Worm (Caenorhabditis elegans) whole organism, young adult: Measurements from ENCODE around the gene ddl-2.

Experiments used
- B0035.1 ChIP-seq: sonication (generic microtip); optimal IDR thresholded peaks from 2 replicates; lab custom pipeline; 2016; ENCODE audit warnings: missing genetic modification characterization, mild to moderate bottlenecking, missing compliant biosample characterization, missing genotype, missing genetic modification reagents
- C17E4.6 ChIP-seq: fragments of 200-800 bp; sonication (Bioruptor generic); IDR thresholded peaks from 2 replicates; pipeline ENCODE4 v1.3.6; 2022; ENCODE audit warnings: missing genetic modification reagents, missing genetic modification characterization, missing compliant biosample characterization
- D2030.7 ChIP-seq: fragments of 200-800 bp; sonication (Bioruptor generic); IDR thresholded peaks from 2 replicates; pipeline ENCODE4 v1.3.6; 2022; ENCODE audit warnings: missing genetic modification reagents, missing genetic modification characterization, missing compliant biosample characterization
- F22D6.2 ChIP-seq: sonication (generic microtip); optimal IDR thresholded peaks from 2 replicates; lab custom pipeline; 2016; ENCODE audit warnings: mild to moderate bottlenecking, missing genetic modification characterization, missing compliant biosample characterization
- F23B12.7 ChIP-seq: sonication (generic microtip); optimal IDR thresholded peaks from 2 replicates; lab custom pipeline; 2017; ENCODE audit warnings: missing genetic modification characterization, mild to moderate bottlenecking, missing compliant biosample characterization, antibody characterized with exemption, moderate library complexity; ENCODE audit not compliant: insufficient read depth
- F52B5.7 ChIP-seq: sonication (generic microtip); optimal IDR thresholded peaks from 2 replicates; lab custom pipeline; 2016; ENCODE audit warnings: mild to moderate bottlenecking, missing genetic modification characterization, missing compliant biosample characterization
- F55B11.4 ChIP-seq: sonication (generic microtip); optimal IDR thresholded peaks from 2 replicates; lab custom pipeline; 2016; ENCODE audit warnings: missing compliant biosample characterization, missing genetic modification characterization, borderline replicate concordance; ENCODE audit not compliant: insufficient read depth
- F57A8.1 ChIP-seq: fragments of 200-800 bp; sonication (Bioruptor generic); optimal IDR thresholded peaks from 2 replicates; lab custom pipeline; 2018; ENCODE audit warnings: mild to moderate bottlenecking, missing genetic modification characterization, moderate library complexity, missing compliant biosample characterization
- K12H6.12 ChIP-seq: fragments of 200-800 bp; sonication (Bioruptor generic); optimal IDR thresholded peaks from 2 replicates; lab custom pipeline; 2018; ENCODE audit warnings: mild to moderate bottlenecking, missing genetic modification characterization, missing compliant biosample characterization
- Y53F4B.3 ChIP-seq: fragments of 200-800 bp; sonication (Bioruptor generic); IDR thresholded peaks from 2 replicates; pipeline ENCODE4 v1.3.6; 2022; ENCODE audit warnings: missing genetic modification reagents, missing genetic modification characterization, missing compliant biosample characterization
- Y67H2A.10 ChIP-seq: fragments of 200-800 bp; sonication (Bioruptor generic); conservative IDR thresholded peaks from 2 replicates; pipeline ENCODE4 v1.3.6; 2022; ENCODE audit warnings: missing genetic modification reagents, missing genetic modification characterization, missing compliant biosample characterization
- Y95B8A.8 ChIP-seq: fragments of 200-800 bp; sonication (Bioruptor generic); IDR thresholded peaks from 2 replicates; pipeline ENCODE4 v1.3.6; 2022; ENCODE audit warnings: missing genetic modification reagents, missing genetic modification characterization, missing compliant biosample characterization
- ama-1 ChIP-seq, 3 experiments: fragments of 150-350 bp in 1 of 3; sonication (generic microtip) in 2 of 3; optimal IDR thresholded peaks; 2 replicates each; lab custom pipeline; 2014 to 2018; ENCODE audit warnings: missing biosample characterization in 2 of 3, missing genetic modification characterization in 2 of 3, missing genetic modification reagents in 2 of 3
- aptf-2 ChIP-seq: fragments of 200-800 bp; sonication (Bioruptor generic); conservative IDR thresholded peaks from 2 replicates; pipeline ENCODE4 v1.3.6; 2022; ENCODE audit warnings: missing genetic modification reagents, missing genetic modification characterization, missing compliant biosample characterization
- aptf-3 ChIP-seq: fragments of 200-800 bp; sonication (Bioruptor generic); IDR thresholded peaks from 2 replicates; pipeline ENCODE4 v1.3.6; 2022; ENCODE audit warnings: missing genetic modification characterization, missing compliant biosample characterization
- athp-1 ChIP-seq: sonication (generic microtip); optimal IDR thresholded peaks from 2 replicates; lab custom pipeline; 2017; ENCODE audit warnings: mild to moderate bottlenecking, missing genetic modification characterization, missing compliant biosample characterization
- attf-6 ChIP-seq: fragments of 200-800 bp; sonication (Bioruptor generic); IDR thresholded peaks from 2 replicates; pipeline ENCODE4 v1.3.6; 2022; ENCODE audit warnings: missing genetic modification reagents, missing genetic modification characterization, missing compliant biosample characterization
- bed-1 ChIP-seq: fragments of 200-800 bp; sonication (Bioruptor generic); IDR thresholded peaks from 2 replicates; pipeline ENCODE4 v1.3.6; 2022; ENCODE audit warnings: missing genetic modification reagents, missing genetic modification characterization, missing compliant biosample characterization
- ceh-100 ChIP-seq: fragments of 200-800 bp; sonication (Bioruptor generic); IDR thresholded peaks from 2 replicates; pipeline ENCODE4 v1.3.6; 2022; ENCODE audit warnings: missing genetic modification reagents, missing genetic modification characterization, missing compliant biosample characterization
- ceh-58 ChIP-seq: fragments of 200-800 bp; sonication (Bioruptor generic); IDR thresholded peaks from 2 replicates; pipeline ENCODE4 v1.3.6; 2022; ENCODE audit warnings: missing genetic modification characterization, missing compliant biosample characterization
- ceh-79 ChIP-seq: sonication (generic microtip); optimal IDR thresholded peaks from 2 replicates; lab custom pipeline; 2017; ENCODE audit warnings: mild to moderate bottlenecking, missing genetic modification characterization, missing compliant biosample characterization
- ceh-91 ChIP-seq: fragments of 200-800 bp; sonication (Bioruptor generic); IDR thresholded peaks from 2 replicates; pipeline ENCODE4 v1.3.6; 2022; ENCODE audit warnings: missing genetic modification reagents, missing genetic modification characterization, missing compliant biosample characterization
- dpff-1 ChIP-seq: sonication (generic microtip); optimal IDR thresholded peaks from 2 replicates; lab custom pipeline; 2017; ENCODE audit warnings: mild to moderate bottlenecking, missing genetic modification characterization, missing compliant biosample characterization
- egrh-3 ChIP-seq: fragments of 200-800 bp; sonication (Bioruptor generic); IDR thresholded peaks from 2 replicates; pipeline ENCODE4 v1.3.6; 2022; ENCODE audit warnings: missing genetic modification reagents, missing genetic modification characterization, missing compliant biosample characterization
- ets-4 ChIP-seq: fragments of 200-800 bp; sonication (Bioruptor generic); optimal IDR thresholded peaks from 2 replicates; lab custom pipeline; 2018; ENCODE audit warnings: mild to moderate bottlenecking, missing genetic modification characterization, missing compliant biosample characterization
- fkh-3 ChIP-seq: sonication (generic microtip); optimal IDR thresholded peaks from 2 replicates; lab custom pipeline; 2016; ENCODE audit warnings: mild to moderate bottlenecking, missing genetic modification characterization, missing compliant biosample characterization
- hlh-26 ChIP-seq: fragments of 200-800 bp; sonication (Bioruptor generic); conservative IDR thresholded peaks from 2 replicates; pipeline ENCODE4 v1.3.6; 2022; ENCODE audit warnings: missing genetic modification reagents, missing genetic modification characterization, missing compliant biosample characterization
- hmg-1.2 ChIP-seq: fragments of 200-800 bp; sonication (Bioruptor generic); IDR thresholded peaks from 2 replicates; pipeline ENCODE4 v1.3.6; 2022; ENCODE audit warnings: missing genetic modification reagents, missing genetic modification characterization, missing compliant biosample characterization
- hrde-1 ChIP-seq: sonication (generic microtip); optimal IDR thresholded peaks from 2 replicates; lab custom pipeline; 2016; ENCODE audit warnings: missing genetic modification characterization, mild to moderate bottlenecking, missing compliant biosample characterization, moderate library complexity, missing genotype, missing genetic modification reagents, borderline replicate concordance
- lin-35 ChIP-seq, 3 experiments: fragments of 150-350 bp in 2 of 3; sonication (generic microtip) in 1 of 3; optimal IDR thresholded peaks; 2 replicates each; lab custom pipeline; 2014 to 2018; ENCODE audit warnings: missing biosample characterization in 3 of 3, missing genetic modification characterization in 3 of 3, missing genetic modification reagents in 3 of 3
- lin-40 ChIP-seq: sonication (generic microtip); optimal IDR thresholded peaks from 2 replicates; lab custom pipeline; 2016; ENCODE audit warnings: missing genetic modification characterization, mild to moderate bottlenecking, missing compliant biosample characterization, missing genotype, missing genetic modification reagents
- lir-1 ChIP-seq: fragments of 200-800 bp; sonication (Bioruptor generic); conservative IDR thresholded peaks from 2 replicates; pipeline ENCODE4 v1.3.6; 2022; ENCODE audit warnings: missing genetic modification reagents, missing genetic modification characterization, missing compliant biosample characterization
- lsy-27 ChIP-seq: sonication (generic microtip); optimal IDR thresholded peaks from 2 replicates; lab custom pipeline; 2017; ENCODE audit warnings: missing genetic modification characterization, mild to moderate bottlenecking, missing compliant biosample characterization, antibody characterized with exemption, missing genotype, borderline replicate concordance; ENCODE audit not compliant: insufficient read depth
- madf-10 ChIP-seq: sonication (generic microtip); optimal IDR thresholded peaks from 2 replicates; lab custom pipeline; 2016; ENCODE audit warnings: mild to moderate bottlenecking, missing genetic modification characterization, missing compliant biosample characterization
- madf-3 ChIP-seq: fragments of 200-800 bp; sonication (Bioruptor generic); IDR thresholded peaks from 2 replicates; pipeline ENCODE4 v1.3.6; 2022; ENCODE audit warnings: missing genetic modification reagents, missing genetic modification characterization, missing compliant biosample characterization
- mes-4 ChIP-seq: sonication (generic microtip); optimal IDR thresholded peaks from 2 replicates; lab custom pipeline; 2016; ENCODE audit warnings: missing genotype, missing genetic modification characterization, missing compliant biosample characterization
- nhr-90 ChIP-seq: sonication (generic microtip); optimal IDR thresholded peaks from 2 replicates; lab custom pipeline; 2016; ENCODE audit warnings: missing genotype, mild to moderate bottlenecking, missing genetic modification characterization, missing compliant biosample characterization
- pbrm-1 ChIP-seq: fragments of 200-800 bp; sonication (Bioruptor generic); IDR thresholded peaks from 2 replicates; pipeline ENCODE4 v1.3.6; 2022; ENCODE audit warnings: missing genetic modification reagents, missing genetic modification characterization, missing compliant biosample characterization
- rcor-1 ChIP-seq: fragments of 200-800 bp; sonication (Bioruptor generic); IDR thresholded peaks from 2 replicates; pipeline ENCODE4 v1.3.6; 2022; ENCODE audit warnings: missing genetic modification reagents, missing genetic modification characterization, missing compliant biosample characterization
- repo-1 ChIP-seq: sonication (generic microtip); optimal IDR thresholded peaks from 2 replicates; lab custom pipeline; 2017; ENCODE audit warnings: mild to moderate bottlenecking, missing genetic modification characterization, missing compliant biosample characterization
- rpc-1 ChIP-seq, 2 experiments: fragments of 150-350 bp in 1 of 2; sonication (generic microtip) in 1 of 2; optimal IDR thresholded peaks; 2 replicates each; lab custom pipeline; 2014 to 2018; ENCODE audit warnings: missing biosample characterization in 1 of 2, missing genetic modification characterization in 1 of 2, missing genetic modification reagents in 1 of 2, missing genotype in 1 of 2
- tbx-9 ChIP-seq: sonication (generic microtip); optimal IDR thresholded peaks from 2 replicates; lab custom pipeline; 2016; ENCODE audit warnings: borderline replicate concordance, missing genetic modification characterization, inconsistent platforms, missing compliant biosample characterization
- xnd-1 ChIP-seq: sonication (generic microtip); optimal IDR thresholded peaks from 2 replicates; lab custom pipeline; 2016; ENCODE audit warnings: missing genotype, missing genetic modification reagents, missing genetic modification characterization, missing compliant biosample characterization
- zim-3 ChIP-seq: sonication (generic microtip); optimal IDR thresholded peaks from 2 replicates; lab custom pipeline; 2017; ENCODE audit warnings: mild to moderate bottlenecking, missing genetic modification characterization, moderate library complexity, missing compliant biosample characterization
- ztf-22 ChIP-seq: fragments of 200-800 bp; sonication (Bioruptor generic); optimal IDR thresholded peaks from 2 replicates; lab custom pipeline; 2018; ENCODE audit warnings: mild to moderate bottlenecking, missing genetic modification characterization, moderate library complexity, missing compliant biosample characterization
- ztf-25 ChIP-seq: fragments of 200-800 bp; sonication (Bioruptor generic); IDR thresholded peaks from 2 replicates; pipeline ENCODE4 v1.3.6; 2022; ENCODE audit warnings: missing genetic modification reagents, missing genetic modification characterization, missing compliant biosample characterization
- ztf-26 ChIP-seq: sonication (generic microtip); optimal IDR thresholded peaks from 2 replicates; lab custom pipeline; 2017; ENCODE audit warnings: missing genetic modification characterization, missing compliant biosample characterization
- ztf-3 ChIP-seq: fragments of 200-800 bp; sonication (Bioruptor generic); optimal IDR thresholded peaks from 2 replicates; lab custom pipeline; 2018; ENCODE audit warnings: mild to moderate bottlenecking, missing genetic modification characterization, missing compliant biosample characterization

Gene ddl-2

DNA sequence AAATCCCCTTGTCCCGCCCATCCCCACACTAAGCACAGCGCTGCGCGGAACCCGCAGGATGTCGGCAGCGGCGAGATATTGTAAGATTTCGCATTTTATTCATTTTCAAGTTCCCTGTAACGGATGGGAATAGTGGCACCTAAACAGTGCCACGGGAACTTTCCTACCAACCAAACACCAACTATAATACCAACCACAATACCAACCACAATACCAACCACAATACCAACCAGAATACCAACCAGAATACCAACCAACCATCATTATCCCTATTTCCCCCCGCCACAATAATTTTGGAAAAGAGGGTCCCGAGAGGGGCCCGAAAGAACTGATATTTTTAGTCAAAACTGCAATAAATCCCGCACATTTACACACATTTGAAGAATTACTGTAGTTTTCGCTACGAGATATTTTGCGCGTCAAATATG lies 25.5 kb downstream of the ddl-2 start (continued):
- TF ChIP-seq ceh-100 (GFP tag; lab: Robert Waterston, UW) (peak; percentile 54), F22D6.2 (no peak), F23B12.7 (tag; lab: Kevin White, UChicago) (no peak), nhr-90 (tag; lab: Kevin White, UChicago) (no peak), Y95B8A.8 (GFP tag; lab: Robert Waterston, UW) (peak; percentile 64; the same call in 1 of the 2 replicates), repo-1 (tag; lab: Kevin White, UChicago) (no peak), dpff-1 (no peak), hmg-1.2 (GFP tag; lab: Robert Waterston, UW) (peak; percentile 93), C17E4.6 (no peak), hrde-1 (peak; percentile 92), aptf-2 (GFP tag; lab: Robert Waterston, UW) (peak; percentile 86), ztf-22 (GFP tag; lab: Kevin White, UChicago) (no peak), B0035.1 (tag; lab: Kevin White, UChicago) (no peak), pbrm-1 (GFP tag; lab: Robert Waterston, UW) (peak; percentile 94), Y53F4B.3 (GFP tag; lab: Robert Waterston, UW) (0 out of 2 replicates have a peak, but pooled peaks have one; percentile 15), madf-10 (no peak), ets-4 (no peak), attf-6 (GFP tag; lab: Robert Waterston, UW) (peak; percentile 96), ztf-25 (GFP tag; lab: Robert Waterston, UW) (peak; percentile 81; the same call in 1 of the 2 replicates), lsy-27 (tag; lab: Kevin White, UChicago) (no peak), lin-40 (tag; lab: Kevin White, UChicago) (no peak), rpc-1 (optimal IDR thresholded peaks at IDR 0.05; lab: Kevin White, UChicago) (no peak), rpc-1 (tag; optimal IDR thresholded peaks at IDR 0.05; lab: Kevin White, UChicago) (no peak), ztf-26 (no peak), F57A8.1 (GFP tag; lab: Kevin White, UChicago) (no peak), lir-1 (GFP tag; lab: Robert Waterston, UW) (no peak), F52B5.7 (tag; lab: Kevin White, UChicago) (no peak), hlh-26 (no peak), ceh-91 (no peak), rcor-1 (GFP tag; lab: Robert Waterston, UW) (peak; percentile 78), egrh-3 (no peak; the same call in none of the 2 replicates), athp-1 (tag; lab: Kevin White, UChicago) (no peak), zim-3 (tag; lab: Kevin White, UChicago) (no peak), ceh-79 (tag; lab: Kevin White, UChicago) (no peak), aptf-3 (no peak), madf-3 (GFP tag; lab: Robert Waterston, UW) (0 out of 2 replicates have a peak, but pooled peaks have one; percentile 66), D2030.7 (GFP tag; lab: Robert Waterston, UW) (peak; percentile 97), Y67H2A.10 (GFP tag; lab: Robert Waterston, UW) (no peak), ama-1 (optimal IDR thresholded peaks at IDR 0.05; lab: Kevin White, UChicago) (peak; percentile 54), ama-1 (GFP tag; optimal IDR thresholded peaks at IDR 0.05; lab: Kevin White, UChicago) (peak in 1 of 2 experiments; percentile 27), mes-4 (tag; lab: Kevin White, UChicago) (no peak), ztf-3 (GFP tag; lab: Kevin White, UChicago) (no peak), K12H6.12 (tag; lab: Kevin White, UChicago) (no peak), bed-1 (GFP tag; lab: Robert Waterston, UW) (no peak), xnd-1 (tag; lab: Kevin White, UChicago) (peak; percentile 58), F55B11.4 (tag; lab: Kevin White, UChicago) (no peak), ceh-58 (GFP tag; lab: Robert Waterston, UW) (no peak), lin-35 (GFP tag; optimal IDR thresholded peaks at IDR 0.05; lab: Kevin White, UChicago) (no peak), fkh-3 (no peak), tbx-9 (tag; lab: Kevin White, UChicago) (no peak)
